Worm (Caenorhabditis elegans) whole organism, L3 larva: ENCODE data around the gene exos-7.
A peak's percentile ranks its signal among the peaks of the same experiment; 100 is the strongest.

ENCODE experiments used
- R02D3.7 ChIP-seq: fragments of 150-350 bp; optimal IDR thresholded peaks from 2 replicates; lab custom pipeline; 2014; ENCODE audit warnings: missing biosample characterization, missing genetic modification characterization
- ZK546.5 ChIP-seq: sonication (generic microtip); optimal IDR thresholded peaks from 2 replicates; lab custom pipeline; 2017; ENCODE audit warnings: missing biosample characterization, missing genetic modification characterization
- aly-2 ChIP-seq: fragments of 150-350 bp; optimal IDR thresholded peaks from 2 replicates; lab custom pipeline; 2014; ENCODE audit warnings: missing biosample characterization, missing genetic modification characterization
- ama-1 ChIP-seq: fragments of 150-350 bp; optimal IDR thresholded peaks from 2 replicates; lab custom pipeline; 2018
- ceh-16 ChIP-seq: sonication (generic microtip); optimal IDR thresholded peaks from 2 replicates; lab custom pipeline; 2017; ENCODE audit warnings: missing biosample characterization, missing genetic modification characterization
- ceh-28 ChIP-seq: fragments of 150-350 bp; optimal IDR thresholded peaks from 2 replicates; lab custom pipeline; 2014; ENCODE audit warnings: missing biosample characterization, missing genetic modification reagents, missing genetic modification characterization
- ceh-82 ChIP-seq: fragments of 150-350 bp; optimal IDR thresholded peaks from 2 replicates; lab custom pipeline; 2014; ENCODE audit warnings: missing biosample characterization, missing genetic modification characterization
- ceh-9 ChIP-seq: sonication (generic microtip); optimal IDR thresholded peaks from 2 replicates; lab custom pipeline; 2018; ENCODE audit warnings: missing biosample characterization, missing genetic modification characterization
- daf-12 ChIP-seq: fragments of 150-350 bp; optimal IDR thresholded peaks from 2 replicates; lab custom pipeline; 2014; ENCODE audit warnings: missing biosample characterization, missing genetic modification reagents, missing genetic modification characterization
- egl-27 ChIP-seq: sonication (generic microtip); optimal IDR thresholded peaks from 4 replicates; lab custom pipeline; 2017; ENCODE audit warnings: missing biosample characterization, missing genetic modification reagents, missing genetic modification characterization
- egl-5 ChIP-seq: fragments of 150-350 bp; optimal IDR thresholded peaks from 2 replicates; lab custom pipeline; 2017; ENCODE audit warnings: missing biosample characterization, missing genetic modification reagents, missing genetic modification characterization, inconsistent platforms
- elt-2 ChIP-seq: sonication (generic microtip); optimal IDR thresholded peaks from 2 replicates; lab custom pipeline; 2016; ENCODE audit warnings: missing genetic modification reagents, mild to moderate bottlenecking, missing genetic modification characterization, missing compliant biosample characterization
- eor-1 ChIP-seq, 2 experiments: fragments of 150-350 bp; optimal IDR thresholded peaks; 2 replicates each; lab custom pipeline; 2014 to 2018; ENCODE audit warnings: missing biosample characterization in 2 of 2, missing genetic modification characterization in 2 of 2
- fkh-2 ChIP-seq: fragments of 150-350 bp; optimal IDR thresholded peaks from 2 replicates; lab custom pipeline; 2014; ENCODE audit warnings: missing biosample characterization, missing genetic modification reagents, missing genetic modification characterization
- fos-1 ChIP-seq: fragments of 150-350 bp; optimal IDR thresholded peaks from 2 replicates; lab custom pipeline; 2014; ENCODE audit warnings: missing biosample characterization, missing genetic modification characterization
- hmg-11 ChIP-seq: sonication (generic microtip); optimal IDR thresholded peaks from 2 replicates; lab custom pipeline; 2016; ENCODE audit warnings: missing genetic modification characterization, missing compliant biosample characterization
- jun-1 ChIP-seq: fragments of 150-350 bp; optimal IDR thresholded peaks from 2 replicates; lab custom pipeline; 2014; ENCODE audit warnings: missing biosample characterization, missing genetic modification reagents, missing genetic modification characterization
- lin-15B ChIP-seq: fragments of 150-350 bp; optimal IDR thresholded peaks from 2 replicates; lab custom pipeline; 2014; ENCODE audit warnings: missing biosample characterization, missing genetic modification characterization
- lsy-12 ChIP-seq: sonication (generic microtip); optimal IDR thresholded peaks from 2 replicates; lab custom pipeline; 2016; ENCODE audit warnings: mild to moderate bottlenecking, missing genetic modification characterization, missing compliant biosample characterization
- mdl-1 ChIP-seq: fragments of 150-350 bp; optimal IDR thresholded peaks from 2 replicates; lab custom pipeline; 2014; ENCODE audit warnings: missing biosample characterization, missing genetic modification characterization
- nhr-11 ChIP-seq: fragments of 150-350 bp; optimal IDR thresholded peaks from 2 replicates; lab custom pipeline; 2014; ENCODE audit warnings: missing biosample characterization, missing genetic modification characterization
- nhr-23 ChIP-seq: fragments of 150-350 bp; optimal IDR thresholded peaks from 2 replicates; lab custom pipeline; 2014; ENCODE audit warnings: missing biosample characterization, missing genetic modification reagents, missing genetic modification characterization
- nhr-25 ChIP-seq: sonication (generic microtip); optimal IDR thresholded peaks from 2 replicates; lab custom pipeline; 2017; ENCODE audit warnings: missing biosample characterization, missing genetic modification characterization
- nhr-28 ChIP-seq: fragments of 150-350 bp; optimal IDR thresholded peaks from 2 replicates; lab custom pipeline; 2014; ENCODE audit warnings: missing biosample characterization, missing genetic modification characterization
- nhr-43 ChIP-seq: sonication (generic microtip); optimal IDR thresholded peaks from 2 replicates; lab custom pipeline; 2016; ENCODE audit warnings: mild to moderate bottlenecking, missing genetic modification characterization, missing compliant biosample characterization; ENCODE audit not compliant: poor library complexity, severe bottlenecking
- nhr-67 ChIP-seq: fragments of 150-350 bp; optimal IDR thresholded peaks from 2 replicates; lab custom pipeline; 2014; ENCODE audit warnings: missing biosample characterization, missing genetic modification characterization
- nhr-76 ChIP-seq: fragments of 150-350 bp; sonication (generic microtip); optimal IDR thresholded peaks from 5 replicates; lab custom pipeline; 2014; ENCODE audit warnings: missing biosample characterization, missing genetic modification characterization
- nhr-77 ChIP-seq: fragments of 150-350 bp; optimal IDR thresholded peaks from 2 replicates; lab custom pipeline; 2014; ENCODE audit warnings: missing biosample characterization, missing genetic modification characterization
- pha-4 ChIP-seq: fragments of 150-350 bp; optimal IDR thresholded peaks from 2 replicates; lab custom pipeline; 2014; ENCODE audit warnings: missing biosample characterization, missing genetic modification reagents, missing genetic modification characterization
- pqm-1 ChIP-seq: fragments of 150-350 bp; optimal IDR thresholded peaks from 2 replicates; lab custom pipeline; 2017; ENCODE audit warnings: missing biosample characterization, missing genetic modification characterization, inconsistent platforms
- snpc-4 ChIP-seq: fragments of 150-350 bp; optimal IDR thresholded peaks from 2 replicates; lab custom pipeline; 2014; ENCODE audit warnings: missing biosample characterization, missing genetic modification characterization
- tbx-2 ChIP-seq: sonication (generic microtip); optimal IDR thresholded peaks from 2 replicates; lab custom pipeline; 2016; ENCODE audit warnings: mild to moderate bottlenecking, missing genetic modification characterization, missing compliant biosample characterization
- unc-39 ChIP-seq: sonication (generic microtip); optimal IDR thresholded peaks from 4 replicates; lab custom pipeline; 2017; ENCODE audit warnings: missing biosample characterization, missing genetic modification characterization
- zag-1 ChIP-seq: fragments of 150-350 bp; optimal IDR thresholded peaks from 2 replicates; lab custom pipeline; 2014; ENCODE audit warnings: missing biosample characterization, missing genetic modification characterization
- ztf-11 ChIP-seq: fragments of 150-350 bp; optimal IDR thresholded peaks from 2 replicates; lab custom pipeline; 2014; ENCODE audit warnings: missing biosample characterization, missing genetic modification characterization
- ztf-4 ChIP-seq: fragments of 150-350 bp; optimal IDR thresholded peaks from 2 replicates; lab custom pipeline; 2014; ENCODE audit warnings: missing biosample characterization, missing genetic modification characterization

Gene exos-7

ce11 chrV:20797918-20798317 lies 40.7 kb upstream of the exos-7 start, which contains the start of gene sdf-9:
sdf-9 (plus strand) TSS chrV:20798218.
- no peak for TF ChIP-seq jun-1 (tag; lab: Kevin White, UChicago)

DNA sequence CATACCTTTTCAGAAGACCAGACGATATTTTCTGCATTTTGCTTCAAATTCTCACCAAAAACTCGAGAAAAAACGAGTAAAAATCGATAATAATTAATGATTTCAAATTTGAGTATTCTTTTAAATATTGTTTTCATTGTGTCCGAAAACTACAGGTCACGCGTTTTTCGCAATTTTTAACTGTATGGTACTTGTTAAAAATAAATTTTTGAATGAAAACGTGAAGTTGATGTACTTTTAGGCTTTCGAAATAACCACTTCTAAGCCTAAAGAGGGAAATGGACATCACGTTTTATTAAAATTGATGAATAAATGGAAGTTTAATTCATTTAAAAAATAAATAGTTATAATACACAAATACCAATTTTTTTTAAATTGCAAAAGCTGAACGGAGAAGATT lies 35.8 kb upstream of the exos-7 start, which contains the start of gene Y44A6D.5:
TSS of gene Y44A6D.5 (minus strand) at position 101 of the 400 bp plus-strand sequence.
- TF ChIP-seq R02D3.7 (tag; lab: Kevin White, UChicago) (no peak), ceh-28 (tag; lab: Kevin White, UChicago) (no peak), nhr-77 (no peak), fkh-2 (tag; lab: Kevin White, UChicago) (no peak), nhr-11 (no peak), ztf-11 (tag; lab: Kevin White, UChicago) (no peak), ZK546.5 (tag; lab: Kevin White, UChicago) (no peak), nhr-76 (tag; lab: Kevin White, UChicago) (no peak), mdl-1 (no peak), fos-1 (no peak), lsy-12 (tag; lab: Kevin White, UChicago) (no peak), nhr-67 (tag; lab: Kevin White, UChicago) (no peak), zag-1 (tag; lab: Kevin White, UChicago) (no peak), snpc-4 (tag; lab: Kevin White, UChicago) (no peak)
- TF ChIP-seq, all 47 proteins: peak for 0

DNA sequence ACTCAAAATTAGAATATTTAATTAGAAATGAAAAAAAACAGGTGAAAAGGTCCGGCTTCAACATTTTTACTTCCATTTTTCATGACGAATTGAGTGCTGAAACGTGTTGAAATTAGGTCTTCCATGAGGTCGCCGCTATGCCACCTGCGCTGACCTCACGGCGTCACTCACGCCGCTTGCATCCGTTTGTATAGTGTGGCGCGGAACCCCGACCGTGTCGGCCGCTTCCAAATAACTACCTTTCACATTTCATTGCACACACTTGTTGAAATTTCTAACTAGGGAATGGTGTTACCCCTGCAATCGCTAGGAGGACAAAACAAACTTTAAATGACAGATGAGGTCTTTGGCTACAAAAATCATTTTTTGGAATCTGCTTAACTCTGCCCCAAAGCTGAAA lies 35.2 kb upstream of the exos-7 start:
- TF ChIP-seq snpc-4 (tag; lab: Kevin White, UChicago), result peak; percentile 73
- TF ChIP-seq, all 47 proteins: peak for 1; not testable (repeated sequence) for 46

DNA sequence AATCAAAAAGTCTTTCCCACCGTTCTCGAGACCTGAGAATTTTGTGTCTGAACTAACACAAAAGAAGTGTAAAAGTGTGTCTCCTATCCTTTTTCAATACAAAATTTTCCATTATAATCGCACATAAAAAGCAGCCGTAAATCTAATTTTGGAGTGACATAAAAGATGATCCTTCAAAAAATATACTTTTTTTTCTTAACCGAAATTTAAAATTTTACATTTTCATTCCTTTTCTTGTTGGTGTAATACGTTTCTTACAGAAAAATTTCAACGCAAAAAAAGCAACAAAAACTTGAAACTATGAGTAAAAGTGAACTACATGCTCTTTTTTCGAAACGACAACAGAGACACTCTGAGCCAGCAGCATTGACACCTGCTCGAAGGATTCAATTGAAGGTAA lies 31.6 kb upstream of the exos-7 start, which contains the start of gene Y44A6D.6:
TSS of gene Y44A6D.6 (plus strand) at position 301 of the 400 bp plus-strand sequence.
- no peak for TF ChIP-seq egl-5 (tag; lab: Kevin White, UChicago)
- TF ChIP-seq ceh-9, result no peak
- no peak for TF ChIP-seq nhr-11
- TF ChIP-seq nhr-76 (tag; lab: Kevin White, UChicago), result no peak
- no peak for TF ChIP-seq egl-27 (tag; lab: Kevin White, UChicago)
- TF ChIP-seq hmg-11 (tag; lab: Kevin White, UChicago), result no peak
- TF ChIP-seq aly-2, result no peak

DNA sequence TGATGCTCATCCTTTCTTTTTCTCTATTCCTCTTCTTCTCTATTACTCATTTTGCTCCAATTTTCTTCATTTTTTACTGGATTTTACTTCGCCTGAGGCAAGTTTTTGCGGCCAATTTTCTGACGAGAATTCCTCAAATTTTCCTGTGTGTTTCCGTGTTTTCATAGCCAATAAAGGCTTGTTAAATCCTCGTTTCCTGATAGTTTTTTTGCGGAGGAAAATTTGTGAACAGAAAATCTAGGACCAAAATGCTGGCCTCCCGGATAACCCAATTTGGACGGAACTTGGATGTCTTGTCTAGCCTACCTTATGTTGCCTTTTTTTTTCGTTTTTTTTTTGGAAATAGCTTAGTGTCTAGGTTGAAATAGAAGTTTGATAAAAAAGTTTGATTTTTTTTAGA lies 25.0 kb upstream of the exos-7 start:
- TF ChIP-seq ceh-16 (tag; lab: Kevin White, UChicago), result no peak
- TF ChIP-seq nhr-25 (tag; lab: Kevin White, UChicago), result no peak
- no peak for TF ChIP-seq ztf-4 (tag; lab: Kevin White, UChicago)
- no peak for TF ChIP-seq mdl-1
- TF ChIP-seq egl-5 (tag; lab: Kevin White, UChicago), result no peak
- no peak for TF ChIP-seq daf-12 (tag; lab: Kevin White, UChicago)
- TF ChIP-seq ama-1 (lab: Kevin White, UChicago), result no peak
- TF ChIP-seq nhr-77, result no peak
- no peak for TF ChIP-seq lin-15B (tag; lab: Kevin White, UChicago)
- no peak for TF ChIP-seq jun-1 (tag; lab: Kevin White, UChicago)
- TF ChIP-seq egl-27 (tag; lab: Kevin White, UChicago), result no peak
- TF ChIP-seq ceh-82, result no peak
- no peak for TF ChIP-seq fos-1
- no peak for TF ChIP-seq nhr-23 (tag; lab: Kevin White, UChicago)
- no peak for TF ChIP-seq unc-39

ce11 chrV:20814424-20814823 lies 24.2 kb upstream of the exos-7 start, which contains the start of gene Y44A6D.7:
Y44A6D.7 (plus strand) TSS chrV:20814724.
- TF ChIP-seq nhr-28, result no peak
- TF ChIP-seq ztf-11 (tag; lab: Kevin White, UChicago), result no peak
- no peak for TF ChIP-seq nhr-43 (tag; lab: Kevin White, UChicago)
- no peak for TF ChIP-seq tbx-2 (tag; lab: Kevin White, UChicago)
- no peak for TF ChIP-seq eor-1 (tag; optimal IDR thresholded peaks at IDR 0.05; lab: Kevin White, UChicago)
- TF ChIP-seq lin-15B (tag; lab: Kevin White, UChicago), result no peak
- TF ChIP-seq daf-12 (tag; lab: Kevin White, UChicago), result no peak
- TF ChIP-seq ceh-16 (tag; lab: Kevin White, UChicago), result no peak
- no peak for TF ChIP-seq R02D3.7 (tag; lab: Kevin White, UChicago)
- no peak for TF ChIP-seq ceh-28 (tag; lab: Kevin White, UChicago)
- no peak for TF ChIP-seq pha-4 (tag; lab: Kevin White, UChicago)
- no peak for TF ChIP-seq ZK546.5 (tag; lab: Kevin White, UChicago)
- TF ChIP-seq nhr-23 (tag; lab: Kevin White, UChicago), result no peak
- no peak for TF ChIP-seq egl-27 (tag; lab: Kevin White, UChicago)
- no peak for TF ChIP-seq pqm-1 (tag; lab: Kevin White, UChicago)
- TF ChIP-seq fos-1, result no peak
- TF ChIP-seq elt-2, result no peak
- TF ChIP-seq ama-1 (lab: Kevin White, UChicago), result no peak
- TF ChIP-seq zag-1 (tag; lab: Kevin White, UChicago), result no peak
- TF ChIP-seq snpc-4 (tag; lab: Kevin White, UChicago), result no peak
